Worm (Caenorhabditis elegans): Measurements from ENCODE around the gene F35D11.3.

ce11 chrII:4584313-4584712 is 23.9 kb upstream of the F35D11.3 start:
- TF ChIP-seq ama-1 (optimal IDR thresholded peaks at IDR 0.05) (no peak), pha-4 (tag; optimal IDR thresholded peaks at IDR 0.05) (no peak), tbx-7 (tag; optimal IDR thresholded peaks at IDR 0.05) (no peak), hlh-13 (GFP tag; optimal IDR thresholded peaks at IDR 0.05) (no peak), npax-4 (tag; optimal IDR thresholded peaks at IDR 0.05) (no peak), fkh-10 (GFP tag; optimal IDR thresholded peaks at IDR 0.05) (no peak)

Data from whole organism, late embryonic.